Worm (Caenorhabditis elegans): Measurements from ENCODE around the gene T06C12.11.

DNA sequence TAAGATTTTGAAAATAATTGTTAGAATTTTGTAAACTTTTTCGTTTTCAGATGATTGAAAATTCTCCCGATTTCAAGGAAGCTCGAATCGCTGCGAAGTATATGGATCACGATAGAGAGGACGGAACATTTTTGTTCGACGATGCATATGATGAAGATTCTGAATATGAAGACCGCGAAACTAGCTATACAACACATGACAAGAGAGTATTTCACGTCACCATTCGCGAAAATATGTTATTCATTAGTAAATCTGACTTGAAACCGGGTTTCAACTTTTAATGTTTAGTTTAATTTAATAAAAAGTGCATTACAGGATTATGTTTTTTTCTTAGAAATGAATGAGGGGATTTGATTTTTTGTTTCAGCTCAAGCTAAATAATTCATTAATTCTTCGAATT, 22.4 kb upstream of the T06C12.11 start, which contains the start of gene str-57:
- no peak for TF ChIP-seq pqm-1 (tag; optimal IDR thresholded peaks at IDR 0.05)
- TF ChIP-seq elt-1 (tag; optimal IDR thresholded peaks at IDR 0.05) = no peak
- no peak for TF ChIP-seq aly-2 (tag; optimal IDR thresholded peaks at IDR 0.05)
- no peak for TF ChIP-seq R02D3.7 (tag; optimal IDR thresholded peaks at IDR 0.05)
- TF ChIP-seq nhr-77 (tag; optimal IDR thresholded peaks at IDR 0.05) = no peak
- TF ChIP-seq unc-62 (GFP tag; optimal IDR thresholded peaks at IDR 0.05) = no peak
- no peak for TF ChIP-seq fkh-10 (GFP tag; optimal IDR thresholded peaks at IDR 0.05)
- TF ChIP-seq nhr-237 (tag; optimal IDR thresholded peaks at IDR 0.05) = no peak
- TF ChIP-seq mml-1 (tag; optimal IDR thresholded peaks at IDR 0.05) = no peak
- TF ChIP-seq snpc-4 (tag; optimal IDR thresholded peaks at IDR 0.05) = no peak
